Worm (Caenorhabditis elegans) whole organism, late embryonic: ENCODE measurements around the gene ida-1.

ENCODE experiments used
- K09A11.1 ChIP-seq: sonication (generic microtip); optimal IDR thresholded peaks from 2 replicates; lab custom pipeline; 2017; ENCODE audit warnings: antibody characterized with exemption, mild to moderate bottlenecking, missing genetic modification characterization, missing compliant biosample characterization; ENCODE audit not compliant: insufficient read depth
- ama-1 ChIP-seq: fragments of 150-350 bp; optimal IDR thresholded peaks from 2 replicates; lab custom pipeline; 2014
- ceh-2 ChIP-seq: sonication (generic microtip); optimal IDR thresholded peaks from 2 replicates; lab custom pipeline; 2016; ENCODE audit warnings: missing genotype, missing genetic modification characterization, missing compliant biosample characterization
- ceh-45 ChIP-seq: fragments of 200-800 bp; sonication (Bioruptor generic); IDR thresholded peaks from 2 replicates; pipeline ENCODE4 v1.3.6; 2022; ENCODE audit warnings: missing genetic modification reagents, missing genetic modification characterization, missing compliant biosample characterization
- ceh-48 ChIP-seq: sonication (generic microtip); optimal IDR thresholded peaks from 2 replicates; lab custom pipeline; 2016; ENCODE audit warnings: missing genetic modification characterization, inconsistent platforms, missing compliant biosample characterization
- ets-4 ChIP-seq: sonication (generic microtip); optimal IDR thresholded peaks from 2 replicates; lab custom pipeline; 2016; ENCODE audit warnings: missing genetic modification characterization, missing compliant biosample characterization
- nfya-1 ChIP-seq: sonication (generic microtip); optimal IDR thresholded peaks from 2 replicates; lab custom pipeline; 2017; ENCODE audit warnings: missing genetic modification characterization, mild to moderate bottlenecking, missing compliant biosample characterization, antibody characterized with exemption, moderate library complexity
- odd-2 ChIP-seq: sonication (generic microtip); optimal IDR thresholded peaks from 2 replicates; lab custom pipeline; 2017; ENCODE audit warnings: antibody characterized with exemption, mild to moderate bottlenecking, missing genetic modification characterization, missing compliant biosample characterization
- pqm-1 ChIP-seq: sonication (generic microtip); optimal IDR thresholded peaks from 2 replicates; lab custom pipeline; 2016; ENCODE audit warnings: missing genetic modification characterization, missing compliant biosample characterization
- sdc-2 ChIP-seq: sonication (generic microtip); optimal IDR thresholded peaks from 2 replicates; lab custom pipeline; 2016; ENCODE audit warnings: missing genotype, missing genetic modification characterization, missing compliant biosample characterization
- syd-9 ChIP-seq: sonication (generic microtip); optimal IDR thresholded peaks from 2 replicates; lab custom pipeline; 2016; ENCODE audit warnings: mild to moderate bottlenecking, missing genetic modification characterization, moderate library complexity, missing compliant biosample characterization
- tbx-2 ChIP-seq: sonication (generic microtip); optimal IDR thresholded peaks from 2 replicates; lab custom pipeline; 2016; ENCODE audit warnings: missing genetic modification characterization, missing compliant biosample characterization

- TF ChIP-seq pqm-1 (tag; lab: Kevin White, UChicago) (no peak), ceh-48 (tag; lab: Kevin White, UChicago) (no peak), ama-1 (lab: Kevin White, UChicago) (no peak), syd-9 (no peak), ceh-45 (GFP tag; lab: Robert Waterston, UW) (no peak), sdc-2 (no peak), ets-4 (no peak), K09A11.1 (no peak), odd-2 (no peak), ceh-2 (tag; lab: Kevin White, UChicago) (no peak), tbx-2 (tag; lab: Kevin White, UChicago) (no peak), nfya-1 (tag; lab: Kevin White, UChicago) (no peak)
Observed at ce11 chrIII:5747185-5747584, 8.2 kb upstream of the ida-1 start, which contains the start of gene B0244.4.
